Worm (Caenorhabditis elegans): ENCODE data around the gene W06F12.3.

The W06F12.3 gene

ce11 chrIII:13719247-13719758, 15.5 kb upstream of the W06F12.3 start (continued):
- TF ChIP-seq ceh-82 (tag; optimal IDR thresholded peaks at IDR 0.05) (no peak), irx-1 (tag; optimal IDR thresholded peaks at IDR 0.05) (peak; percentile 5), lsy-2 (tag; optimal IDR thresholded peaks at IDR 0.05) (peak in 1 of 2 experiments; percentile 32), vab-15 (tag; optimal IDR thresholded peaks at IDR 0.05) (no peak), dpl-1 (GFP tag; optimal IDR thresholded peaks at IDR 0.05) (peak in 2 of 3 experiments; percentile 10 to 26), pag-3 (tag; optimal IDR thresholded peaks at IDR 0.05; ENCODE audit: borderline replicate concordance, insufficient read depth) (no peak), mef-2 (tag; optimal IDR thresholded peaks at IDR 0.05) (no peak), nhr-47 (tag; optimal IDR thresholded peaks at IDR 0.05) (peak; percentile 39), isw-1 (GFP tag; IDR thresholded peaks at IDR 0.05) (no peak), nhr-20 (tag; optimal IDR thresholded peaks at IDR 0.05) (peak; percentile 69), lin-14 (GFP tag; optimal IDR thresholded peaks at IDR 0.05) (peak; percentile 66), elt-3 (tag; optimal IDR thresholded peaks at IDR 0.05) (no peak), C04F5.9 (tag; optimal IDR thresholded peaks at IDR 0.05) (no peak), jun-1 (tag; optimal IDR thresholded peaks at IDR 0.05) (no peak)

- peak; percentile 99 for TF ChIP-seq blmp-1 (tag; optimal IDR thresholded peaks at IDR 0.05)
- TF ChIP-seq ceh-90 (tag; optimal IDR thresholded peaks at IDR 0.05): no peak
These were observed 14.6 kb upstream of the W06F12.3 start for ce11 chrIII:13720190-13720741.

ce11 chrIII:13721066-13721465, 13.8 kb upstream of the W06F12.3 start:
- peak; percentile 71 for TF ChIP-seq nhr-85 (tag)
- no peak for TF ChIP-seq nhr-237 (tag; optimal IDR thresholded peaks at IDR 0.05)
- TF ChIP-seq lin-14 (GFP tag; optimal IDR thresholded peaks at IDR 0.05): peak; percentile 48
- no peak for TF ChIP-seq xbp-1 (tag; optimal IDR thresholded peaks at IDR 0.05)
- no peak for TF ChIP-seq zip-4 (GFP tag; optimal IDR thresholded peaks at IDR 0.05)
- peak; percentile 18 for TF ChIP-seq ceh-8 (GFP tag; optimal IDR thresholded peaks at IDR 0.05)
- TF ChIP-seq nhr-90 (tag; optimal IDR thresholded peaks at IDR 0.05; ENCODE audit: poor library complexity): peak; percentile 7
- TF ChIP-seq grh-1 (GFP tag; IDR thresholded peaks at IDR 0.05): 0 out of 2 replicates have a peak, but pooled peaks have one; percentile 37
- peak; percentile 70 for TF ChIP-seq blmp-1 (tag; optimal IDR thresholded peaks at IDR 0.05)
- TF ChIP-seq ceh-88 (GFP tag; IDR thresholded peaks at IDR 0.05): no peak

ce11 chrIII:13721944-13722343, 12.9 kb upstream of the W06F12.3 start:
- TF ChIP-seq hlh-17 (GFP tag; optimal IDR thresholded peaks at IDR 0.05; ENCODE audit: borderline replicate concordance) (no peak), efl-1 (optimal IDR thresholded peaks at IDR 0.05) (no peak), efl-1 (GFP tag; optimal IDR thresholded peaks at IDR 0.05 in 1 of 2) (peak in 1 of 2 experiments; percentile 6)

ce11 chrIII:13722387-13723122, 12.3 kb upstream of the W06F12.3 start:
- TF ChIP-seq fkh-4 (tag; optimal IDR thresholded peaks at IDR 0.05; ENCODE audit: borderline replicate concordance): peak; percentile 46
- TF ChIP-seq dsc-1 (tag; optimal IDR thresholded peaks at IDR 0.05): peak; percentile 87
- peak; percentile 50 for TF ChIP-seq nhr-85 (tag)
- TF ChIP-seq grh-1 (GFP tag; IDR thresholded peaks at IDR 0.05): no peak
- TF ChIP-seq efl-1 (optimal IDR thresholded peaks at IDR 0.05): no peak
- TF ChIP-seq efl-1 (GFP tag; optimal IDR thresholded peaks at IDR 0.05 in 1 of 2): peak in 1 of 2 experiments; percentile 83
- TF ChIP-seq C34B4.2 (tag; optimal IDR thresholded peaks at IDR 0.05): no peak
